Fruit fly (Drosophila melanogaster) whole organism, embryonic: Measurements from ENCODE around the gene Gr33a.

Experiments used
- Ada2b ChIP-seq: fragments of 200-800 bp; sonication (Bioruptor generic); IDR thresholded peaks from 2 replicates; pipeline ENCODE4 v1.3.6; 2022; ENCODE audit warnings: missing biosample characterization, missing genetic modification characterization
- Aef1 ChIP-seq: fragments of 200-800 bp; sonication (Bioruptor generic); IDR thresholded peaks from 3 replicates; pipeline ENCODE4 v1.3.6; 2022; ENCODE audit warnings: missing biosample characterization, missing genetic modification characterization
- CG10366 ChIP-seq: fragments of 200-800 bp; sonication (Bioruptor generic); IDR thresholded peaks from 2 replicates; pipeline ENCODE4 v1.3.6; 2022; ENCODE audit warnings: missing biosample characterization, missing genetic modification characterization
- CG10543 ChIP-seq: fragments of 200-800 bp; sonication (Bioruptor generic); optimal IDR thresholded peaks from 3 replicates; lab custom pipeline; 2017; ENCODE audit warnings: missing biosample characterization, mild to moderate bottlenecking, missing genetic modification characterization, moderate library complexity
- CG11247 ChIP-seq: fragments of 200-800 bp; sonication (Bioruptor generic); IDR thresholded peaks from 2 replicates; pipeline ENCODE4 v1.3.6; 2022; ENCODE audit warnings: missing biosample characterization, missing genetic modification characterization
- CG14014 ChIP-seq: fragments of 200-800 bp; sonication (Bioruptor generic); IDR thresholded peaks from 2 replicates; pipeline ENCODE4 v1.3.6; 2022; ENCODE audit warnings: missing biosample characterization, missing genetic modification characterization
- CG15696 ChIP-seq: fragments of 200-800 bp; sonication (Bioruptor generic); optimal IDR thresholded peaks from 2 replicates; lab custom pipeline; 2019; ENCODE audit warnings: missing biosample characterization, mild to moderate bottlenecking, missing genetic modification characterization, moderate library complexity
- CG30020 ChIP-seq: fragments of 200-800 bp; optimal IDR thresholded peaks from 2 replicates; lab custom pipeline; 2019; ENCODE audit warnings: missing biosample characterization, mild to moderate bottlenecking, missing genetic modification characterization, moderate library complexity
- CG30431 ChIP-seq: fragments of 200-800 bp; sonication (Bioruptor generic); optimal IDR thresholded peaks from 2 replicates; lab custom pipeline; 2017; ENCODE audit warnings: missing biosample characterization, missing genetic modification characterization
- CG31388 ChIP-seq: fragments of 200-800 bp; sonication (Bioruptor generic); optimal IDR thresholded peaks from 2 replicates; lab custom pipeline; 2016; ENCODE audit warnings: missing biosample characterization, missing genetic modification characterization
- CG3847 ChIP-seq: fragments of 200-800 bp; sonication (Bioruptor generic); IDR thresholded peaks from 2 replicates; pipeline ENCODE4 v1.3.6; 2022; ENCODE audit warnings: missing biosample characterization, missing genetic modification characterization
- CG42726 ChIP-seq: fragments of 200-800 bp; sonication (Bioruptor generic); IDR thresholded peaks from 2 replicates; pipeline ENCODE4 v1.3.6; 2022; ENCODE audit warnings: missing biosample characterization, missing genetic modification characterization; ENCODE audit not compliant: partially characterized antibody
- CG6254 ChIP-seq: fragments of 200-800 bp; sonication (Bioruptor generic); optimal IDR thresholded peaks from 3 replicates; lab custom pipeline; 2017; ENCODE audit warnings: mild to moderate bottlenecking, missing biosample characterization, missing genetic modification reagents, missing genetic modification characterization
- CG7786 ChIP-seq: fragments of 200-800 bp; sonication (Bioruptor generic); optimal IDR thresholded peaks from 2 replicates; lab custom pipeline; 2016; ENCODE audit warnings: missing biosample characterization, missing genetic modification characterization
- CoRest ChIP-seq: fragments of 200-800 bp; sonication (Bioruptor generic); optimal IDR thresholded peaks from 3 replicates; lab custom pipeline; 2018; ENCODE audit warnings: missing biosample characterization, mild to moderate bottlenecking, missing genetic modification characterization, moderate library complexity
- D ChIP-seq, 2 experiments: fragments of 200-800 bp in 1 of 2; fragments of >200 bp in 1 of 2; sonication (Bioruptor generic) in 1 of 2; optimal IDR thresholded peaks; 2 replicates in 1 of 2; 3 replicates in 1 of 2; lab custom pipeline; 2017; ENCODE audit warnings: mild to moderate bottlenecking in 1 of 2, missing biosample characterization in 1 of 2, missing genetic modification characterization in 1 of 2, missing genetic modification reagents in 1 of 2
- D19A ChIP-seq: fragments of 200-800 bp; optimal IDR thresholded peaks from 3 replicates; lab custom pipeline; 2019; ENCODE audit warnings: missing biosample characterization, mild to moderate bottlenecking, missing genetic modification characterization, moderate library complexity
- Deaf1 ChIP-seq: fragments of 200-800 bp; optimal IDR thresholded peaks from 3 replicates; lab custom pipeline; 2019; ENCODE audit warnings: missing biosample characterization, mild to moderate bottlenecking, missing genetic modification characterization, moderate library complexity
- GATAe ChIP-seq: fragments of 200-800 bp; sonication (Bioruptor generic); conservative IDR thresholded peaks from 2 replicates; pipeline ENCODE4 v1.3.6; 2022; ENCODE audit warnings: missing biosample characterization, missing genetic modification characterization
- Mad ChIP-seq: fragments of 200-800 bp; sonication (Bioruptor generic); optimal IDR thresholded peaks from 2 replicates; lab custom pipeline; 2016; ENCODE audit warnings: missing biosample characterization, missing genetic modification characterization
- Med ChIP-seq: fragments of 200-800 bp; sonication (Bioruptor generic); peaks from one replicate; lab custom pipeline; 2016; ENCODE audit warnings: missing biosample characterization, missing genetic modification characterization, mild to moderate bottlenecking, inconsistent platforms, moderate library complexity
- Poxn ChIP-seq: fragments of 200-800 bp; sonication (Bioruptor generic); IDR thresholded peaks from 2 replicates; pipeline ENCODE4 v1.3.6; 2022; ENCODE audit warnings: missing biosample characterization, missing genetic modification characterization
- Sox100B ChIP-seq: fragments of 200-800 bp; sonication (Bioruptor generic); optimal IDR thresholded peaks from 3 replicates; lab custom pipeline; 2018; ENCODE audit warnings: missing biosample characterization, mild to moderate bottlenecking, missing genetic modification characterization
- ci ChIP-seq: fragments of 200-800 bp; sonication (Bioruptor generic); IDR thresholded peaks from 3 replicates; pipeline ENCODE4 v1.3.6; 2022; ENCODE audit warnings: missing biosample characterization, missing genetic modification characterization
- cwo ChIP-seq: fragments of 200-800 bp; sonication (Bioruptor generic); optimal IDR thresholded peaks from 3 replicates; lab custom pipeline; 2017; ENCODE audit warnings: missing biosample characterization, missing genetic modification characterization, mild to moderate bottlenecking, moderate library complexity, missing genetic modification reagents
- exex ChIP-seq: fragments of 200-800 bp; sonication (Bioruptor generic); optimal IDR thresholded peaks from 4 replicates; lab custom pipeline; 2018; ENCODE audit warnings: missing biosample characterization, mild to moderate bottlenecking, missing genetic modification characterization, moderate library complexity
- eyg ChIP-seq: fragments of 200-800 bp; sonication (Bioruptor generic); optimal IDR thresholded peaks from 3 replicates; lab custom pipeline; 2016; ENCODE audit warnings: missing biosample characterization, missing genetic modification characterization
- fd102C ChIP-seq: fragments of 200-800 bp; sonication (Bioruptor generic); optimal IDR thresholded peaks from 2 replicates; lab custom pipeline; 2018; ENCODE audit warnings: missing biosample characterization, mild to moderate bottlenecking, missing genetic modification characterization, moderate library complexity
- fd96Cb ChIP-seq: fragments of 200-800 bp; sonication (Bioruptor generic); optimal IDR thresholded peaks from 2 replicates; lab custom pipeline; 2018; ENCODE audit warnings: missing biosample characterization, mild to moderate bottlenecking, missing genetic modification characterization, moderate library complexity
- her ChIP-seq: fragments of 200-800 bp; sonication (Bioruptor generic); optimal IDR thresholded peaks from 2 replicates; lab custom pipeline; 2016; ENCODE audit warnings: missing biosample characterization, missing genetic modification characterization
- kah ChIP-seq: fragments of 200-800 bp; sonication (Bioruptor generic); optimal IDR thresholded peaks from 2 replicates; lab custom pipeline; 2018; ENCODE audit warnings: missing biosample characterization, mild to moderate bottlenecking, missing genetic modification characterization
- kay ChIP-seq: fragments of 200-800 bp; sonication (Bioruptor generic); optimal IDR thresholded peaks from 2 replicates; lab custom pipeline; 2016; ENCODE audit warnings: missing biosample characterization, missing genetic modification characterization
- mam ChIP-seq: fragments of 200-800 bp; sonication (Bioruptor generic); optimal IDR thresholded peaks from 3 replicates; lab custom pipeline; 2016; ENCODE audit warnings: missing biosample characterization, missing genetic modification characterization
- mld ChIP-seq: fragments of 200-800 bp; sonication (Bioruptor generic); IDR thresholded peaks from 3 replicates; pipeline ENCODE4 v1.3.6; 2022; ENCODE audit warnings: missing biosample characterization, missing genetic modification characterization; ENCODE audit not compliant: partially characterized antibody
- nom ChIP-seq: fragments of 200-800 bp; sonication (Bioruptor generic); optimal IDR thresholded peaks from 2 replicates; lab custom pipeline; 2017; ENCODE audit warnings: missing biosample characterization, missing genetic modification characterization, mild to moderate bottlenecking, moderate library complexity, missing genetic modification reagents
- pnt ChIP-seq: fragments of 200-800 bp; sonication (Bioruptor generic); optimal IDR thresholded peaks from 3 replicates; lab custom pipeline; 2016; ENCODE audit warnings: missing biosample characterization, missing genetic modification characterization
- sd ChIP-seq: fragments of 200-800 bp; sonication (Bioruptor generic); optimal IDR thresholded peaks from 3 replicates; lab custom pipeline; 2018; ENCODE audit warnings: missing biosample characterization, mild to moderate bottlenecking, missing genetic modification characterization, moderate library complexity
- sens ChIP-seq: fragments of 200-800 bp; sonication (Bioruptor generic); peaks from one replicate; lab custom pipeline; 2016; ENCODE audit warnings: missing biosample characterization, missing genetic modification characterization
- slbo ChIP-seq: fragments of 200-800 bp; sonication (Bioruptor generic); IDR thresholded peaks from 2 replicates; pipeline ENCODE4 v1.3.6; 2022; ENCODE audit warnings: missing biosample characterization, missing genetic modification characterization
- sr ChIP-seq: fragments of 200-800 bp; sonication (Bioruptor generic); IDR thresholded peaks from 3 replicates; pipeline ENCODE4 v1.3.6; 2022; ENCODE audit warnings: missing biosample characterization, missing genetic modification characterization
- ssp ChIP-seq: fragments of 200-800 bp; sonication (Bioruptor generic); IDR thresholded peaks from 2 replicates; pipeline ENCODE4 v1.3.6; 2022; ENCODE audit warnings: missing biosample characterization, missing genetic modification characterization
- sug ChIP-seq: fragments of 200-800 bp; optimal IDR thresholded peaks from 2 replicates; lab custom pipeline; 2019; ENCODE audit warnings: missing biosample characterization, mild to moderate bottlenecking, missing genetic modification characterization, moderate library complexity
- tio ChIP-seq: fragments of 200-800 bp; sonication (Bioruptor generic); optimal IDR thresholded peaks from 2 replicates; lab custom pipeline; 2017; ENCODE audit warnings: missing biosample characterization, missing genetic modification characterization, inconsistent platforms
- zf30C ChIP-seq: fragments of 200-800 bp; sonication (Bioruptor generic); optimal IDR thresholded peaks from 3 replicates; lab custom pipeline; 2018; ENCODE audit warnings: missing biosample characterization, mild to moderate bottlenecking, missing genetic modification characterization

The Gr33a gene

dm6 chr2L:12103231-12104210 lies 34.3 kb upstream of the Gr33a start, which contains the start of the genes Patsas and ThrRS (continued):
- TF ChIP-seq nom (GFP tag; lab: Kevin White, UChicago) (peak; percentile 14), CG3847 (GFP tag; lab: Robert Waterston, UW) (peak; percentile 90), ci (GFP tag; lab: Robert Waterston, UW) (peak; percentile 78), eyg (GFP tag; lab: Kevin White, UChicago) (no peak), CG10543 (GFP tag; lab: Kevin White, UChicago) (peak; percentile 87), CG31388 (GFP tag; lab: Kevin White, UChicago) (peak; percentile 69), slbo (GFP tag; lab: Robert Waterston, UW) (peak; percentile 91), Sox100B (GFP tag; lab: Kevin White, UChicago) (no peak), sens (GFP tag; lab: Kevin White, UChicago) (peak; percentile 96), CoRest (peak; percentile 95), tio (GFP tag; lab: Kevin White, UChicago) (no peak), Deaf1 (tag; lab: Kevin White, UChicago) (no peak), Ada2b (GFP tag; lab: Robert Waterston, UW) (peak; percentile 83), Aef1 (GFP tag; lab: Robert Waterston, UW) (peak; percentile 86), sr (GFP tag; lab: Robert Waterston, UW) (no peak), CG15696 (tag; lab: Kevin White, UChicago) (peak; percentile 85), D19A (tag; lab: Kevin White, UChicago) (peak; percentile 70), pnt (GFP tag; lab: Kevin White, UChicago) (peak; percentile 71)
- TF ChIP-seq, all 482 proteins: peak for 377

- peak; percentile 26 for TF ChIP-seq sens (GFP tag; lab: Kevin White, UChicago)
- peak; percentile 21 for TF ChIP-seq kay (GFP tag; lab: Kevin White, UChicago)
- TF ChIP-seq sd (tag; lab: Kevin White, UChicago) = peak; percentile 40
- TF ChIP-seq CG14014 (GFP tag; lab: Robert Waterston, UW) = no peak
- no peak for TF ChIP-seq kah (GFP tag; lab: Kevin White, UChicago)
- peak; percentile 10 for TF ChIP-seq sug
- no peak for TF ChIP-seq her (GFP tag; lab: Kevin White, UChicago)
- TF ChIP-seq GATAe (GFP tag; lab: Robert Waterston, UW) = 0 out of 2 replicates have a peak, but pooled peaks have one; percentile 34
- TF ChIP-seq exex = peak; percentile 31
- no peak for TF ChIP-seq CG11247 (GFP tag; lab: Robert Waterston, UW)
These were observed 30.7 kb upstream of the Gr33a start for dm6 chr2L:12107087-12107486.

dm6 chr2L:12108779-12109564 lies 28.8 kb upstream of the Gr33a start, which contains the start of the genes Rab6 and Phae1:
TSS of gene Rab6 (minus strand) at chr2L:12109116.
TSS of gene Phae1 (plus strand) at chr2L:12109417.
- TF ChIP-seq mld (GFP tag; lab: Robert Waterston, UW) (no peak), zf30C (no peak), Poxn (GFP tag; lab: Robert Waterston, UW) (no peak), ssp (GFP tag; lab: Robert Waterston, UW) (no peak), D (optimal IDR thresholded peaks at IDR 0.05; lab: Kevin White, UChicago) (no peak), D (GFP tag; optimal IDR thresholded peaks at IDR 0.05; lab: Kevin White, UChicago) (no peak), CG30431 (GFP tag; lab: Kevin White, UChicago) (no peak), cwo (peak; percentile 17), fd96Cb (no peak), Mad (GFP tag; lab: Kevin White, UChicago) (no peak), CG10543 (GFP tag; lab: Kevin White, UChicago) (no peak), mam (GFP tag; lab: Kevin White, UChicago) (no peak), CG10366 (GFP tag; lab: Robert Waterston, UW) (no peak), CG7786 (GFP tag; lab: Kevin White, UChicago) (no peak), CG42726 (GFP tag; lab: Robert Waterston, UW) (peak; percentile 42; the same call in 1 of the 2 replicates), CG6254 (GFP tag; lab: Kevin White, UChicago) (no peak), Med (peak; percentile 57), CG30020 (no peak), fd102C (GFP tag; lab: Kevin White, UChicago) (no peak)
